Worm (Caenorhabditis elegans) whole organism, mixed stage, embryonic: ENCODE measurements around the gene math-7.

Source experiments
- drap-1 ChIP-seq: fragments of 200-800 bp; sonication (Bioruptor generic); optimal IDR thresholded peaks from 3 replicates; lab custom pipeline; 2018; ENCODE audit warnings: mild to moderate bottlenecking, missing genetic modification characterization, missing compliant biosample characterization
- mab-5 ChIP-seq: fragments of 150-350 bp; optimal IDR thresholded peaks from 2 replicates; lab custom pipeline; 2014; ENCODE audit warnings: missing biosample characterization, missing genetic modification characterization
- snpc-4 ChIP-seq: fragments of 150-350 bp; optimal IDR thresholded peaks from 2 replicates; lab custom pipeline; 2014; ENCODE audit warnings: missing biosample characterization, missing genetic modification characterization
- unc-62 ChIP-seq: fragments of 150-350 bp; optimal IDR thresholded peaks from 2 replicates; lab custom pipeline; 2014; ENCODE audit warnings: missing biosample characterization, missing genetic modification reagents, missing genetic modification characterization

- no peak for TF ChIP-seq mab-5 (tag; lab: Kevin White, UChicago)
- TF ChIP-seq snpc-4 (tag; lab: Kevin White, UChicago), result no peak
- TF ChIP-seq unc-62 (GFP tag; lab: Kevin White, UChicago), result no peak
- TF ChIP-seq drap-1, result no peak
Observed at ce11 chrII:1851716-1852115, 34.6 kb downstream of the math-7 start.
